Worm (Caenorhabditis elegans): ENCODE data around the gene F22H10.3.

F22H10.3 gene

DNA sequence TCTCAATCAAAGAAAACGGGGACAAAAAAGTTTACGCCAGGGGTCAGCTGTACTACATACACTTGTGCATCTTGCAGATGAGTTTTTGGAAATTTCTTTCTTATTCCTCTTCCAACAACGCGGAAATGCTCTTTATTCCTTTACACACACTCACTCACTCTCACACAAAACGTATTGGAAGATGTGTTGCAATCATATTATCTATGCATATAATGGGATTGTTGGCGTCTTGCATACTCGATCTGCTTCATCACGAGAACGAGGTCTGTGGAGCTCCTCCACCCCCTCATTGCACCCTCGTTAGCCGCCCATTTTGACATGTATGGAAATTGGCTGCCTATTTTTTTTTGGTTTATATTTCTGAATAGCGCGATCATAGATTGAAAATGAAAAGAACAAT lies 28.7 kb downstream of the F22H10.3 start:
- no peak for TF ChIP-seq zfh-2 (GFP tag; conservative IDR thresholded peaks at IDR 0.05)
- no peak for TF ChIP-seq madf-6 (GFP tag; IDR thresholded peaks at IDR 0.05)
- TF ChIP-seq athp-1 (tag; optimal IDR thresholded peaks at IDR 0.05), result no peak
- TF ChIP-seq B0336.3 (GFP tag; IDR thresholded peaks at IDR 0.05), result no peak
- TF ChIP-seq F33H1.4 (GFP tag; IDR thresholded peaks at IDR 0.05), result no peak

DNA sequence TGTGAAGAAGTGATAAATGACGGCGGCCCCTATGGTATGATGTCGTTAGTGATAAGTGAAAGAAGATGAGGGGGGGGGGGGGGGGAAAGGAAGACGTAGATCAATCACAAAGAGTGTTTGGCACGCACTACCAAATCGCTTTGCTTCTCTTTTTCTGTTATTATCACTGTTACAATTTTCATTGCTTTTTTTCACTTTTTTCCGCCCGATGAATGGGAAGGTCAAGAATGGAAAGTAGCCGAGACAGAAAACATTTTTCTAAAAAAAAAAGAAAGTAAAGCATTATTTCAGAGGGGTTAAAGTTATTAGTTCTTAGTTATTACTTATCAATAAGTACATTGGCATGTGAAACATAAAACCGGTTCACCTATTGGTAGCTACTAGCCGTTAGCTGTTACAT lies 30.3 kb downstream of the F22H10.3 start:
- no peak for TF ChIP-seq ets-4 (GFP tag; optimal IDR thresholded peaks at IDR 0.05)
- no peak for TF ChIP-seq B0336.3 (GFP tag; IDR thresholded peaks at IDR 0.05)
- no peak for TF ChIP-seq madf-10 (tag; optimal IDR thresholded peaks at IDR 0.05)
- TF ChIP-seq ztf-22 (GFP tag; optimal IDR thresholded peaks at IDR 0.05), result no peak
- no peak for TF ChIP-seq madf-6 (GFP tag; IDR thresholded peaks at IDR 0.05)
- TF ChIP-seq ztf-28 (GFP tag; IDR thresholded peaks at IDR 0.05), result no peak
- no peak for TF ChIP-seq F33H1.4 (GFP tag; IDR thresholded peaks at IDR 0.05)

DNA sequence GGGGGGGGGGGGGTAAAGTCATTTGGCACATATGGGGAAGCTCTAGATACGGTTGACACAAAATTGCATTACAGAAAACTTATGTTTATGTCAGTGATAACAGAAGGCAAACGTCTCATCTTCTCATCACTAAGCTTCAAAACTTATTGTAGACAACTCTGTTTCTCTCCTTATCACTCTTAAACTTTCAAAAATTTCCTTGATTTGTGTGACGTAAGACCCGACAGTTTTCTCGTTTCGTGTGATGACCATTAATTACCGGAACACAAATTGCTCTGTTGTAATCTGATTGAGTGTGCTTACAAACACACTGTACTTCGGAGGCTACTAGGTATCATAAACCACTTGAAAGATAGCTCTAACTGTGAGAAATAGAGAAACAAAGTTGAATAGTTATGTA lies 32.6 kb downstream of the F22H10.3 start:
- TF ChIP-seq nhr-80 (tag; optimal IDR thresholded peaks at IDR 0.05), result peak; percentile 54
- no peak for TF ChIP-seq T26A5.8 (tag; optimal IDR thresholded peaks at IDR 0.05)

DNA sequence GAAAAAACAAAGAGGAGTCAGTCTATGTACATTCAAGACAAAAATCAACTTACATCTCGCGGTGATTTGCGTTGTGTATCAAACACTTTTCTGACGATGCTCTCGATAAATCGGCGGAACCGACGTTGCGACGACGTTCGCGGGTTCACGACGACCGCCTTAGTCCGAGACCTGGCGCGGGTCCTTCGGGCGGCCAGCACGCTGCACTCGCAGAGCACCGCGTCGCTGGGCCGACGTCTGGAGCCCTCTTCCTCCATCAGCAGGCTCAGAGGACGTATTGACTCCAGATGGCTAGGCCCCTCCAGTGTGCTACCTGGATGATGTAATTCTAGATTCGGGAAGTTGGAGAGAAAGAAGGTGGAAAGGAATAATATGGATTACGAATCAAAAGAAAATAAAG lies 34.3 kb downstream of the F22H10.3 start:
- TF ChIP-seq egrh-3 (GFP tag; IDR thresholded peaks at IDR 0.05) (peak; percentile 89; the same call in 1 of the 2 replicates), nfya-1 (tag; optimal IDR thresholded peaks at IDR 0.05; ENCODE audit: borderline replicate concordance, insufficient read depth) (no peak), sptf-2 (GFP tag; optimal IDR thresholded peaks at IDR 0.05) (peak; percentile 29), F39B2.1 (GFP tag; IDR thresholded peaks at IDR 0.05) (no peak), Y79H2A.3 (GFP tag; conservative IDR thresholded peaks at IDR 0.05) (no peak), dox-1 (GFP tag; IDR thresholded peaks at IDR 0.05) (no peak), zfh-2 (GFP tag; conservative IDR thresholded peaks at IDR 0.05) (peak; percentile 95), let-607 (tag; optimal IDR thresholded peaks at IDR 0.05) (no peak)

DNA sequence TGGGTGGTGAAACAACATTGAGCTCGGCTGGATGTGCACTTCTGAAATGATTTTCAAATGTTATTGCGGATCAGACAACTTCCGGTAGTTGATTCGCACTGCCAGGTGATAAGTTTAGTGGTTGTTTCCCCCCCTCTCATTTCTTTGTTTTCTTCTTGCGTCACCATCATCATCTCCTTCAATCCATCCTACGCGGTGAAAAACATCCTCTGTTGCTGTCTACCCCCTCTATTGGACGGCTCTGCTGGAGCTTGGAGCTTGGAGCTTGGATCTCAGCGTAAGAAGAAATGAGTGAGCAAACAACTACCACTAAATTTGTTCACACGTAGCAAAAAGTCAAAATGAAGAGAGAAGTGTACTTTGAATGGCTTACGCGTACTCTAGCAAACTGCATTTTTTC lies 35.8 kb downstream of the F22H10.3 start:
- no peak for TF ChIP-seq ets-4 (GFP tag; optimal IDR thresholded peaks at IDR 0.05)

DNA sequence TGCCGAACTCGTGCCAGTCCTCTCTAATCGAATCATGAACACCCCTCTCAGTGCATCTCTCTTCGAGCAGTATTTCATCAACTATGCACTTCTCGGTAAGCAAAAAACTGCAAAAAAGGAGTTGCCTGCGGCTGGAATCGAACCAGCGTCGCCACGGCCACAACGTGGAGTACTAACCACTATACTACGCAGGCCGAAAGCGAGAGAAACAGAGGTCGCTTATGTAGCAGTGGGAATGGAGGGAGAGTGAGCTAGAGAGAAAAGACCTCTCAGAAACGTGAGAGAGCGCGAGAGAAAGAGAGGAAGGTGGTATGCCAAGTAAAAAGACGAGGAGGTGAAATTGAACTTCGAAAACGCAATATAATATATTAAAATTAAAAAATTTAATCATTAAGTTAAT lies 42.8 kb downstream of the F22H10.3 start:
- peak; percentile 19; the same call in 1 of the 2 replicates for TF ChIP-seq F37B4.10 (GFP tag; IDR thresholded peaks at IDR 0.05)
- TF ChIP-seq Y53G8AR.9 (GFP tag; conservative IDR thresholded peaks at IDR 0.05), result no peak
- TF ChIP-seq ztf-28 (GFP tag; IDR thresholded peaks at IDR 0.05), result 0 out of 2 replicates have a peak, but pooled peaks have one; percentile 18
- TF ChIP-seq hmg-1.2 (GFP tag; IDR thresholded peaks at IDR 0.05), result peak; percentile 86
- TF ChIP-seq ztf-26 (tag; optimal IDR thresholded peaks at IDR 0.05), result peak; percentile 74
- peak; percentile 70 for TF ChIP-seq ceh-27 (GFP tag; optimal IDR thresholded peaks at IDR 0.05)
- peak; percentile 69; the same call in 1 of the 2 replicates for TF ChIP-seq egl-18 (GFP tag; IDR thresholded peaks at IDR 0.05)
- TF ChIP-seq cebp-2 (GFP tag; IDR thresholded peaks at IDR 0.05), result 0 out of 2 replicates have a peak, but pooled peaks have one; percentile 78
- no peak for TF ChIP-seq sdz-38 (tag; optimal IDR thresholded peaks at IDR 0.05)
- TF ChIP-seq nhr-80 (tag; optimal IDR thresholded peaks at IDR 0.05), result peak; percentile 36
- no peak for TF ChIP-seq ceh-100 (GFP tag; IDR thresholded peaks at IDR 0.05)
- peak; percentile 82 for TF ChIP-seq nfyb-1 (GFP tag; IDR thresholded peaks at IDR 0.05)
- TF ChIP-seq unc-130 (GFP tag; optimal IDR thresholded peaks at IDR 0.05), result peak; percentile 30
- TF ChIP-seq ztf-3 (GFP tag; optimal IDR thresholded peaks at IDR 0.05), result peak; percentile 10
- peak; percentile 83 for TF ChIP-seq snpc-1.3 (tag; optimal IDR thresholded peaks at IDR 0.05; ENCODE audit: insufficient read depth)
- peak; percentile 81 for TF ChIP-seq ztf-25 (GFP tag; IDR thresholded peaks at IDR 0.05)
- peak; percentile 86 for TF ChIP-seq lin-40 (tag; optimal IDR thresholded peaks at IDR 0.05)
- TF ChIP-seq T26A5.8 (tag; optimal IDR thresholded peaks at IDR 0.05), result peak; percentile 52
- peak; percentile 21 for TF ChIP-seq akir-1 (GFP tag; optimal IDR thresholded peaks at IDR 0.05)
- TF ChIP-seq T07F8.4 (tag; optimal IDR thresholded peaks at IDR 0.05), result peak; percentile 67
- no peak for TF ChIP-seq dpff-1 (tag; optimal IDR thresholded peaks at IDR 0.05)
- TF ChIP-seq madf-10 (tag; optimal IDR thresholded peaks at IDR 0.05), result peak; percentile 82
- peak; percentile 38 for TF ChIP-seq lin-54 (GFP tag; optimal IDR thresholded peaks at IDR 0.05)
- TF ChIP-seq ztf-18 (tag; optimal IDR thresholded peaks at IDR 0.05), result peak; percentile 47
- peak; percentile 30 for TF ChIP-seq hrde-1 (tag; optimal IDR thresholded peaks at IDR 0.05; ENCODE audit: borderline replicate concordance)
